Worm (Caenorhabditis elegans): Measurements from ENCODE around the gene AH6.17.

AH6.17 gene

DNA sequence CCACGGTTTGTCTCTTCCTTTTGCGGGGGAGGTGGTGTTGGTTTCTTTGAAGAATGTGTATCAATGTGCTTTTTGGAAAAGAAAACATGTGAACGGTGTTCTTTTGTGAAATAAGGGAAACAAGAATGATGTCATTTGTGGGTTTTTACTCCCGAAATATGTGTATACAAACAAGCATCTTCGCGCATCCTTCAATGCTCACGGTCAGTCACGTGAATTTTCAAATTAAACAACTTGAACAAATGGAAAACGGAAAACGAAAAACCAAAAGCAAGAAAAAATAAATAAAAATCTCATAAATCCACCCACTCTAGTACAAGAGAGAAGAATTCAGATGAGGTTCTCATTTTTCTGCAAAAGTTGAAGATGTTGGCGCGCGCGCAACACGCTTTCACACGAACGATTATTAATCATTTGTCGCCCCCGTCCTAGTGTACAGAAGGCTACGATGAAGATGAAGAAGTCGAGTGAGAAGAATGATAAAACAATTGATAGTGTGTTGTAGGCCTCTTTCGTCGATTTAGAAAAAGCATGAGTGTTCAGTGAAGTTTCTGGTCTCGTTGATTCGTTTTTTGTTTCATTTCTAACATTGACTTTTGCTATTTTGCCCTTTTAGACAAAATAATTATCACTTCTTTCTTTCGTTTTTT lies 37.8 kb upstream of the AH6.17 start:
- TF ChIP-seq ets-7 (tag; optimal IDR thresholded peaks at IDR 0.05) (no peak), aly-1 (tag; optimal IDR thresholded peaks at IDR 0.05) (no peak), hmbx-1 (tag; optimal IDR thresholded peaks at IDR 0.05) (no peak), hnd-1 (tag; optimal IDR thresholded peaks at IDR 0.05) (no peak), flt-1 (GFP tag; IDR thresholded peaks at IDR 0.05) (no peak), hmg-4 (GFP tag; optimal IDR thresholded peaks at IDR 0.05) (no peak), ama-1 (optimal IDR thresholded peaks at IDR 0.05) (no peak), B0310.2 (tag; optimal IDR thresholded peaks at IDR 0.05) (no peak), tbx-11 (GFP tag; IDR thresholded peaks at IDR 0.05) (no peak), ceh-13 (GFP tag; optimal IDR thresholded peaks at IDR 0.05) (no peak), scrt-1 (GFP tag; IDR thresholded peaks at IDR 0.05) (no peak), tra-4 (tag; optimal IDR thresholded peaks at IDR 0.05) (no peak), tbx-37 (GFP tag; conservative IDR thresholded peaks at IDR 0.05) (no peak), sea-1 (GFP tag; conservative IDR thresholded peaks at IDR 0.05) (no peak)

DNA sequence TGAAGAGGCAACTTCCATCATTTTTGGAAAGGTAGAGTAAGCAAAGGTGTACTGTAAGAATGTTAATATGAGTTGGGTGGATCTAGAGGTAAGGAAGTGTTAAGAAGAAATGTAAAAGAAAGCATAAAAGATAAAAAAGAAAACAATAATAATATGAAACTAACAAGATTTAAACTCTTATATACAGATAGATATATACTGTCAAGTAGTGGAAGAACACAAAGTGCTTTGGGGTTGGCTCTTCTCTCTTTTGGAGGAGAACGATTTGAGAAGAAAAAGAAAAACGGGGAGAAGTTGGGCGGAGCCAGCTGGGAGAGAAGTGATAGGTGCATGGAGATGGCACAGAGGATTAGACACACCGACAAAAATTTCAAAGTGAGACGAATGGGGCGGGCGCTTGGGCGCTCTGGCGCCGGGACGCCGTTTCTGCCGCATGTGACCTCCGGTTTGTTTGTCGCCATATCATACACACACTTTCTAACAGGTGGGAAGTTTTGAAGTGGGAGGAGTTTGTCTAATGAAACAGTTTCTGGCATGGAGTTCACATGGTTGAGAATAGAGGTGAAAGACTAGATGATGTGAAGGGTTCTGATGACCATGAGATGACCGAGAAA lies 35.5 kb upstream of the AH6.17 start, which contains the start of gene T19H5.4:
Gene T19H5.4, minus strand, starts transcription at position 51 of the 614 bp plus-strand sequence.
- TF ChIP-seq ets-7 (tag; optimal IDR thresholded peaks at IDR 0.05): no peak
- no peak for TF ChIP-seq tra-4 (tag; optimal IDR thresholded peaks at IDR 0.05)
- no peak for TF ChIP-seq hnd-1 (tag; optimal IDR thresholded peaks at IDR 0.05)
- no peak for TF ChIP-seq tbx-37 (GFP tag; conservative IDR thresholded peaks at IDR 0.05)
- no peak for TF ChIP-seq ama-1 (optimal IDR thresholded peaks at IDR 0.05)
- TF ChIP-seq ceh-13 (GFP tag; optimal IDR thresholded peaks at IDR 0.05): no peak
- TF ChIP-seq F13C5.2 (tag; optimal IDR thresholded peaks at IDR 0.05): no peak
- no peak for TF ChIP-seq aly-1 (tag; optimal IDR thresholded peaks at IDR 0.05)

DNA sequence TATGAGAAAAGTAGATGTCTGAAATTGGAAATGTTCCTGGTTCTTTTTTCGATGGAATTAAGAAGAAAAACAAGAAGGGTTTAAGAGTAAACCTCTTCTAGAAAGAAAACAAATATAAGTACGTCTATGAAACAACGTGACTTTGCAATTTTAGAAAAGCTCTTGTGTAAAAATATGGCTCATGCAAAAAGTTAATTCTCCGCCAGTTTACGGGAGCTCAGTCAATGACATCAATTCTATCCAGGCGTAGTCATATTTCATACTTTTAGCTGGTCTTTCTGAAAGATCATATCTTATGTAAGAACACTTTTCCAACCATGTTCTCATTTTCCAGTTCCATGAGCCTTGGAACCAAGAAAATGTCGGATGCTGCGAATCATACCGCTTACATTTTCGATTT lies 33.0 kb upstream of the AH6.17 start:
- no peak for TF ChIP-seq sea-1 (GFP tag; conservative IDR thresholded peaks at IDR 0.05)
- TF ChIP-seq aly-1 (tag; optimal IDR thresholded peaks at IDR 0.05): no peak
- no peak for TF ChIP-seq pes-1 (GFP tag; IDR thresholded peaks at IDR 0.05)
- no peak for TF ChIP-seq F13C5.2 (tag; optimal IDR thresholded peaks at IDR 0.05)
- TF ChIP-seq tbx-11 (GFP tag; IDR thresholded peaks at IDR 0.05): no peak

DNA sequence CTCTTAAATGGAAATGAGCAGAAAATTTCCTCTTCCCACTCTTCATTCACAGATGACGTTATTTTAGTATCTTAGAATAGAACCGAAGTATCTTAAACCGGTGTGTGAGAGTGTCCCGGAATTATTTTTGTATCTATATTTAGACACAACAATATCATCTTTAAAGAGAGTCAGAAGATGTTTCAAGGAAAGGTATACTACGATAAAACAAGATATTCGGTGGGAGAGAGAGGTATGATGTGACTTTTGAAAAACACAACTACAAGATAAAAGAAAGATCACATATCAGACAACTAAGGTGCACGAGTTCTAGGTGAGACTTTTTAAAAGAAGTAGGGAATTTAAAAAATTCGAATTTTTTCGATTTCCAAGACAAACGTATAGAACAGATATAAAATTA lies 32.4 kb upstream of the AH6.17 start:
- no peak for TF ChIP-seq hmg-4 (GFP tag; optimal IDR thresholded peaks at IDR 0.05)

DNA sequence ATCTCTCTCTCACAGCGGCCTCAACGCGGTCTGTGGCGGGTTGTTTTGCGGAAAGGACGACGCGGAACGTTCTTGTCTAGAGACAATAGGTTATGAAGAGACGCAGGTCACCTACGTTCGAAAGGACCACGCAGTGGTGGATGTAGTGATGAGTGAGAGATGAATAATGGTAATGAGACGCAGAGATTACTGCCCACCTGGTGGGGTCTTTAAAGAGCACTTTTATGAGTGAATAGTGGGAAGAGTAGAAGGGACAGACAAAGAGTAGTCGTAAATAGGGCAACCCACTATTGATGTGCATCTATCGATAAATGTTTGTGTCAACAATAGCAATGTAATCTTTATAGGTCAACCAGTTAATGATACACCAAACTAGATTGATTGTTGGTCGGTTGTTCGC lies 31.9 kb upstream of the AH6.17 start:
- TF ChIP-seq hmg-4 (GFP tag; optimal IDR thresholded peaks at IDR 0.05): peak; percentile 64
- no peak for TF ChIP-seq F13C5.2 (tag; optimal IDR thresholded peaks at IDR 0.05)
- TF ChIP-seq B0310.2 (tag; optimal IDR thresholded peaks at IDR 0.05): no peak
- no peak for TF ChIP-seq hnd-1 (tag; optimal IDR thresholded peaks at IDR 0.05)
- TF ChIP-seq hmbx-1 (tag; optimal IDR thresholded peaks at IDR 0.05): no peak
- no peak for TF ChIP-seq flt-1 (GFP tag; IDR thresholded peaks at IDR 0.05)
- no peak for TF ChIP-seq tbx-11 (GFP tag; IDR thresholded peaks at IDR 0.05)

DNA sequence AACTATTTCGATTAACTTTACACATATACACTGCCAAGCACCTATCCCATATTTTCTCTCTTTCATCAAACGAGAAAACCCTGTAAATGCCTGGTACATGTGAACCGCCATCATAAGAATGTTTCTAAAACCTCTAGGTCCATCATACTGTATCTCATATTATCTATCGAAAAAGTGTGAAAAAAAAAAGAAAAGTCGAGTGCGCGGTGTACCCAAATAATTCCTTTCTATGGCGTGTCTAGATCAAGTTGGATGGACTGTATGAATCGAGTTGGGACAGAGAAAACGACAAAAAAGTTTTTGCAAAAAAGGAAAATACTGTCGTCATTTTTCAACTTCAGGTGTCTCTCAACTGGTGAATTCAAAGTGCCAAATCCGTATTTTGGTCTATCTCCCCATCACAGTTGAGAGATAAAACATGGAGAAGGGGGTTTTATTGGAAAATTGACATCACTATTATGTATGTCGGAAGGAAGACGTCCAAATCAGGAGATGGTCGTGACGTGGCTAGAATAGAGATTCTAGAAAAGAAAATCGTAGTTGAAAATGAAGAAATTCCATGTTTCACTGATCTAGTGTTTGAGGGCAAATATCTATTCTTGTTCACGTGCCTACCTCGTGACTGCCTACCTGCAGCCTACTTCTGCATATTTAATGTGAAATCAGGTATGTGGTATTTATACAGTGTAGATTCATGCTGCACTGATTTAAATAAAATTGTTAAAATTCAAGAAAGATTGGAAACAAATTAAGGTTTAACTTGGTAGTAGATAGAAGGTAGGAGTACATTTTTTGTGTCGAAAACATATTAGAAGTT lies 29.5 kb upstream of the AH6.17 start:
- TF ChIP-seq tbx-37 (GFP tag; conservative IDR thresholded peaks at IDR 0.05) (no peak), ceh-36 (tag; optimal IDR thresholded peaks at IDR 0.05) (no peak), hmbx-1 (tag; optimal IDR thresholded peaks at IDR 0.05) (no peak), B0310.2 (tag; optimal IDR thresholded peaks at IDR 0.05) (no peak), aly-1 (tag; optimal IDR thresholded peaks at IDR 0.05) (no peak), pes-1 (GFP tag; IDR thresholded peaks at IDR 0.05) (no peak), tra-4 (tag; optimal IDR thresholded peaks at IDR 0.05) (no peak), ets-7 (tag; optimal IDR thresholded peaks at IDR 0.05) (no peak), sea-1 (GFP tag; conservative IDR thresholded peaks at IDR 0.05) (no peak), flt-1 (GFP tag; IDR thresholded peaks at IDR 0.05) (no peak), scrt-1 (GFP tag; IDR thresholded peaks at IDR 0.05) (no peak), F13C5.2 (tag; optimal IDR thresholded peaks at IDR 0.05) (no peak), hmg-4 (GFP tag; optimal IDR thresholded peaks at IDR 0.05) (no peak)

DNA sequence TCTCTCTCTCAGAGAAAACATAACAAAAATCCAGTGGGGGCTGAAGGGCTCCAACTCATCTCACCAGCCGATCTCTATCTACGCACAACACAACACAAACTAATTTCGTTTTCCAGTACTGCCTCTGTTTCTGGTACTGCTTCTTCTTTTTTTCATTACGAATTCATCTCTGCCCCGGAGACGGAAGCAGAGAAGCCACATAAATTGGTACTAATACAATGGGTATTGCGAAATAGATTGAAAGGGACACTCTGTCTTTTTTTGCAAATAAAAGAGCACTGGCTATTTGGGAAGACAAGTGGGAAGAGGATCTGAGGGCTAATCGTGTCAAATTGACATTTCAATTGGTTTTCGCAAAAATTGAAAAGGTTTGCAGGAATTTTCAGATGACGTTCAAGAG lies 25.7 kb upstream of the AH6.17 start:
- TF ChIP-seq scrt-1 (GFP tag; IDR thresholded peaks at IDR 0.05): no peak
- TF ChIP-seq aly-1 (tag; optimal IDR thresholded peaks at IDR 0.05): no peak
- no peak for TF ChIP-seq ets-7 (tag; optimal IDR thresholded peaks at IDR 0.05)
- no peak for TF ChIP-seq F13C5.2 (tag; optimal IDR thresholded peaks at IDR 0.05)
- TF ChIP-seq ceh-36 (tag; optimal IDR thresholded peaks at IDR 0.05): no peak
- no peak for TF ChIP-seq sea-1 (GFP tag; conservative IDR thresholded peaks at IDR 0.05)
- no peak for TF ChIP-seq tbx-37 (GFP tag; conservative IDR thresholded peaks at IDR 0.05)
- no peak for TF ChIP-seq hmbx-1 (tag; optimal IDR thresholded peaks at IDR 0.05)
- TF ChIP-seq ceh-13 (GFP tag; optimal IDR thresholded peaks at IDR 0.05): no peak
- TF ChIP-seq B0310.2 (tag; optimal IDR thresholded peaks at IDR 0.05): no peak
- no peak for TF ChIP-seq ama-1 (optimal IDR thresholded peaks at IDR 0.05)
- no peak for TF ChIP-seq flt-1 (GFP tag; IDR thresholded peaks at IDR 0.05)
- TF ChIP-seq hmg-4 (GFP tag; optimal IDR thresholded peaks at IDR 0.05): no peak
- no peak for TF ChIP-seq pes-1 (GFP tag; IDR thresholded peaks at IDR 0.05)
- no peak for TF ChIP-seq tbx-11 (GFP tag; IDR thresholded peaks at IDR 0.05)

Data from whole organism, early embryonic.